Fruit fly (Drosophila melanogaster) whole organism: ENCODE results near the gene CG14327.

Experiments used
- CG8478 ChIP-seq: fragments of >200 bp; optimal IDR thresholded peaks from 2 replicates; lab custom pipeline; 2018; ENCODE audit warnings: inconsistent platforms
- Dll ChIP-seq: fragments of >200 bp; optimal IDR thresholded peaks from 2 replicates; lab custom pipeline; 2017
- EcR ChIP-seq, 2 experiments: fragments of >200 bp; optimal IDR thresholded peaks; 2 replicates each; lab custom pipeline; 2017; ENCODE audit warnings: missing biosample characterization in 2 of 2, missing genetic modification characterization in 2 of 2, missing genetic modification reagents in 2 of 2
- pan ChIP-seq: fragments of >200 bp; optimal IDR thresholded peaks from 2 replicates; lab custom pipeline; 2017
- psq ChIP-seq: fragments of >200 bp; optimal IDR thresholded peaks from 2 replicates; lab custom pipeline; 2017
- usp ChIP-seq: fragments of >200 bp; optimal IDR thresholded peaks from 2 replicates; lab custom pipeline; 2017; ENCODE audit warnings: missing biosample characterization, missing genetic modification characterization, mixed read lengths

Gene CG14327

dm6 chr3R:17602974-17603373, 10.5 kb upstream of the CG14327 start:
- TF ChIP-seq EcR (GFP tag; optimal IDR thresholded peaks at IDR 0.05; lab: Kevin White, UChicago): no peak
- TF ChIP-seq usp (GFP tag; lab: Kevin White, UChicago): no peak
- no peak for TF ChIP-seq CG8478 (lab: Kevin White, UChicago)
- TF ChIP-seq pan (lab: Kevin White, UChicago): no peak
- no peak for TF ChIP-seq Dll (lab: Kevin White, UChicago)
- no peak for TF ChIP-seq psq

dm6 chr3R:17603717-17604116, 9.8 kb upstream of the CG14327 start:
- TF ChIP-seq psq (no peak), pan (lab: Kevin White, UChicago) (no peak), Dll (lab: Kevin White, UChicago) (no peak), usp (GFP tag; lab: Kevin White, UChicago) (no peak), EcR (GFP tag; optimal IDR thresholded peaks at IDR 0.05; lab: Kevin White, UChicago) (no peak), CG8478 (lab: Kevin White, UChicago) (no peak)

- TF ChIP-seq usp (GFP tag; lab: Kevin White, UChicago) (no peak), EcR (GFP tag; optimal IDR thresholded peaks at IDR 0.05; lab: Kevin White, UChicago) (no peak), psq (no peak), pan (lab: Kevin White, UChicago) (no peak), Dll (lab: Kevin White, UChicago) (no peak), CG8478 (lab: Kevin White, UChicago) (no peak)
Measured at dm6 chr3R:17604198-17604879, 9.2 kb upstream of the CG14327 start.

dm6 chr3R:17604880-17605667, 8.4 kb upstream of the CG14327 start:
- TF ChIP-seq pan (lab: Kevin White, UChicago) (no peak), Dll (lab: Kevin White, UChicago) (no peak), psq (no peak), EcR (GFP tag; optimal IDR thresholded peaks at IDR 0.05; lab: Kevin White, UChicago) (no peak), usp (GFP tag; lab: Kevin White, UChicago) (no peak), CG8478 (lab: Kevin White, UChicago) (no peak)

- TF ChIP-seq usp (GFP tag; lab: Kevin White, UChicago): no peak
Measured at dm6 chr3R:17605872-17606271, 7.6 kb upstream of the CG14327 start, which contains the start of gene sll. sll (plus strand) TSS chr3R:17606106.

dm6 chr3R:17609059-17609458, 4.5 kb upstream of the CG14327 start, which contains the start of gene CG14329:
CG14329 (plus strand) TSS chr3R:17609359.
- no peak for TF ChIP-seq pan (lab: Kevin White, UChicago)

dm6 chr3R:17611411-17611810, 2.1 kb upstream of the CG14327 start, which contains the start of gene Edg91:
Edg91 (minus strand) TSS chr3R:17611511.
- no peak for TF ChIP-seq EcR (GFP tag; optimal IDR thresholded peaks at IDR 0.05; lab: Kevin White, UChicago)
- TF ChIP-seq psq: no peak
- TF ChIP-seq usp (GFP tag; lab: Kevin White, UChicago): no peak

- no peak for TF ChIP-seq pan (lab: Kevin White, UChicago)
- TF ChIP-seq psq: no peak
- TF ChIP-seq CG8478 (lab: Kevin White, UChicago): no peak
- TF ChIP-seq Dll (lab: Kevin White, UChicago): no peak
- no peak for TF ChIP-seq EcR (GFP tag; optimal IDR thresholded peaks at IDR 0.05; lab: Kevin White, UChicago)
- TF ChIP-seq usp (GFP tag; lab: Kevin White, UChicago): no peak
Measured at dm6 chr3R:17611836-17612235, 1.7 kb upstream of the CG14327 start.

dm6 chr3R:17612587-17612986, 922 bp upstream of the CG14327 start, which contains the start of gene CG34281:
CG34281 (plus strand) TSS chr3R:17612887.
- TF ChIP-seq CG8478 (lab: Kevin White, UChicago) (no peak), Dll (lab: Kevin White, UChicago) (no peak), EcR (GFP tag; optimal IDR thresholded peaks at IDR 0.05; lab: Kevin White, UChicago) (no peak), pan (lab: Kevin White, UChicago) (no peak), psq (no peak), usp (GFP tag; lab: Kevin White, UChicago) (no peak)

dm6 chr3R:17615076-17615475, 1.6 kb downstream of the CG14327 start:
- no peak for TF ChIP-seq pan (lab: Kevin White, UChicago)
- no peak for TF ChIP-seq EcR (GFP tag; optimal IDR thresholded peaks at IDR 0.05; lab: Kevin White, UChicago)
- no peak for TF ChIP-seq psq
- TF ChIP-seq usp (GFP tag; lab: Kevin White, UChicago): no peak
- TF ChIP-seq Dll (lab: Kevin White, UChicago): no peak
- TF ChIP-seq CG8478 (lab: Kevin White, UChicago): no peak

dm6 chr3R:17615746-17616145, 2.2 kb downstream of the CG14327 start:
- TF ChIP-seq EcR (GFP tag; optimal IDR thresholded peaks at IDR 0.05; lab: Kevin White, UChicago) (no peak), pan (lab: Kevin White, UChicago) (no peak), usp (GFP tag; lab: Kevin White, UChicago) (no peak), Dll (lab: Kevin White, UChicago) (no peak), psq (no peak), CG8478 (lab: Kevin White, UChicago) (no peak)

dm6 chr3R:17616541-17616940, 3.0 kb downstream of the CG14327 start:
- no peak for TF ChIP-seq CG8478 (lab: Kevin White, UChicago)
- no peak for TF ChIP-seq usp (GFP tag; lab: Kevin White, UChicago)
